Worm (Caenorhabditis elegans) whole organism, young adult: ENCODE data around the gene C54E10.11.
A peak's percentile ranks its signal among the peaks of the same experiment; 100 is the strongest.

Source experiments
- F10E7.11 ChIP-seq: sonication (generic microtip); optimal IDR thresholded peaks from 2 replicates; lab custom pipeline; 2017; ENCODE audit warnings: mild to moderate bottlenecking, missing genetic modification characterization, moderate library complexity, missing compliant biosample characterization
- F49E8.2 ChIP-seq: sonication (generic microtip); optimal IDR thresholded peaks from 3 replicates; lab custom pipeline; 2017; ENCODE audit warnings: missing genetic modification characterization, mild to moderate bottlenecking, missing compliant biosample characterization, antibody characterized with exemption, moderate library complexity; ENCODE audit not compliant: insufficient read depth
- F55B11.4 ChIP-seq: sonication (generic microtip); optimal IDR thresholded peaks from 2 replicates; lab custom pipeline; 2016; ENCODE audit warnings: missing compliant biosample characterization, missing genetic modification characterization, borderline replicate concordance; ENCODE audit not compliant: insufficient read depth
- T26A5.8 ChIP-seq: sonication (generic microtip); optimal IDR thresholded peaks from 2 replicates; lab custom pipeline; 2016; ENCODE audit warnings: missing genetic modification characterization, missing compliant biosample characterization
- Y53F4B.3 ChIP-seq: fragments of 200-800 bp; sonication (Bioruptor generic); IDR thresholded peaks from 2 replicates; pipeline ENCODE4 v1.3.6; 2022; ENCODE audit warnings: missing genetic modification reagents, missing genetic modification characterization, missing compliant biosample characterization
- Y53G8AR.9 ChIP-seq: fragments of 200-800 bp; sonication (Bioruptor generic); conservative IDR thresholded peaks from 2 replicates; pipeline ENCODE4 v1.3.6; 2022; ENCODE audit warnings: missing genetic modification reagents, missing genetic modification characterization, missing compliant biosample characterization
- aptf-3 ChIP-seq: fragments of 200-800 bp; sonication (Bioruptor generic); IDR thresholded peaks from 2 replicates; pipeline ENCODE4 v1.3.6; 2022; ENCODE audit warnings: missing genetic modification characterization, missing compliant biosample characterization
- atf-7 ChIP-seq: sonication (generic microtip); optimal IDR thresholded peaks from 2 replicates; lab custom pipeline; 2017; ENCODE audit warnings: mild to moderate bottlenecking, missing genetic modification characterization, missing compliant biosample characterization
- ccch-3 ChIP-seq: fragments of 200-800 bp; sonication (Bioruptor generic); optimal IDR thresholded peaks from 2 replicates; lab custom pipeline; 2018; ENCODE audit warnings: mild to moderate bottlenecking, missing genetic modification characterization, missing compliant biosample characterization
- ceh-40 ChIP-seq: fragments of 200-800 bp; sonication (Bioruptor generic); IDR thresholded peaks from 2 replicates; pipeline ENCODE4 v1.3.6; 2022; ENCODE audit warnings: missing genetic modification characterization, missing compliant biosample characterization
- ceh-79 ChIP-seq: sonication (generic microtip); optimal IDR thresholded peaks from 2 replicates; lab custom pipeline; 2017; ENCODE audit warnings: mild to moderate bottlenecking, missing genetic modification characterization, missing compliant biosample characterization
- egl-18 ChIP-seq: fragments of 200-800 bp; sonication (Bioruptor generic); IDR thresholded peaks from 2 replicates; pipeline ENCODE4 v1.3.6; 2022; ENCODE audit warnings: missing genetic modification reagents, missing genetic modification characterization, missing compliant biosample characterization
- fkh-3 ChIP-seq: sonication (generic microtip); optimal IDR thresholded peaks from 2 replicates; lab custom pipeline; 2016; ENCODE audit warnings: mild to moderate bottlenecking, missing genetic modification characterization, missing compliant biosample characterization
- gei-17 ChIP-seq: fragments of 200-800 bp; sonication (Bioruptor generic); optimal IDR thresholded peaks from 2 replicates; lab custom pipeline; 2018; ENCODE audit warnings: mild to moderate bottlenecking, missing genetic modification characterization, missing compliant biosample characterization
- hlh-12 ChIP-seq: sonication (generic microtip); optimal IDR thresholded peaks from 2 replicates; lab custom pipeline; 2016; ENCODE audit warnings: missing genetic modification characterization, missing compliant biosample characterization
- hlh-26 ChIP-seq: fragments of 200-800 bp; sonication (Bioruptor generic); conservative IDR thresholded peaks from 2 replicates; pipeline ENCODE4 v1.3.6; 2022; ENCODE audit warnings: missing genetic modification reagents, missing genetic modification characterization, missing compliant biosample characterization
- hmg-1.2 ChIP-seq: fragments of 200-800 bp; sonication (Bioruptor generic); IDR thresholded peaks from 2 replicates; pipeline ENCODE4 v1.3.6; 2022; ENCODE audit warnings: missing genetic modification reagents, missing genetic modification characterization, missing compliant biosample characterization
- hsf-1 ChIP-seq: fragments of 200-800 bp; sonication (Bioruptor generic); IDR thresholded peaks from 2 replicates; pipeline ENCODE4 v1.3.6; 2022; ENCODE audit warnings: missing genetic modification reagents, missing genetic modification characterization, missing compliant biosample characterization
- let-526 ChIP-seq: fragments of 200-800 bp; sonication (Bioruptor generic); IDR thresholded peaks from 2 replicates; pipeline ENCODE4 v1.3.6; 2022; ENCODE audit warnings: missing genetic modification reagents, missing genetic modification characterization, missing compliant biosample characterization
- lin-26 ChIP-seq: fragments of 200-800 bp; sonication (Bioruptor generic); IDR thresholded peaks from 2 replicates; pipeline ENCODE4 v1.3.6; 2022; ENCODE audit warnings: missing genetic modification reagents, missing genetic modification characterization, missing compliant biosample characterization
- lin-35 ChIP-seq, 3 experiments: fragments of 150-350 bp in 2 of 3; sonication (generic microtip) in 1 of 3; optimal IDR thresholded peaks; 2 replicates each; lab custom pipeline; 2014 to 2018; ENCODE audit warnings: missing biosample characterization in 3 of 3, missing genetic modification characterization in 3 of 3, missing genetic modification reagents in 3 of 3
- lin-54 ChIP-seq: fragments of 200-800 bp; sonication (Bioruptor generic); optimal IDR thresholded peaks from 2 replicates; lab custom pipeline; 2018; ENCODE audit warnings: mild to moderate bottlenecking, missing genetic modification characterization, missing compliant biosample characterization
- lir-1 ChIP-seq: fragments of 200-800 bp; sonication (Bioruptor generic); conservative IDR thresholded peaks from 2 replicates; pipeline ENCODE4 v1.3.6; 2022; ENCODE audit warnings: missing genetic modification reagents, missing genetic modification characterization, missing compliant biosample characterization
- lsl-1 ChIP-seq: fragments of 200-800 bp; sonication (Bioruptor generic); optimal IDR thresholded peaks from 2 replicates; lab custom pipeline; 2018; ENCODE audit warnings: mild to moderate bottlenecking, missing genetic modification characterization, moderate library complexity, missing compliant biosample characterization
- lsy-27 ChIP-seq: sonication (generic microtip); optimal IDR thresholded peaks from 2 replicates; lab custom pipeline; 2017; ENCODE audit warnings: missing genetic modification characterization, mild to moderate bottlenecking, missing compliant biosample characterization, antibody characterized with exemption, missing genotype, borderline replicate concordance; ENCODE audit not compliant: insufficient read depth
- madf-10 ChIP-seq: sonication (generic microtip); optimal IDR thresholded peaks from 2 replicates; lab custom pipeline; 2016; ENCODE audit warnings: mild to moderate bottlenecking, missing genetic modification characterization, missing compliant biosample characterization
- madf-3 ChIP-seq: fragments of 200-800 bp; sonication (Bioruptor generic); IDR thresholded peaks from 2 replicates; pipeline ENCODE4 v1.3.6; 2022; ENCODE audit warnings: missing genetic modification reagents, missing genetic modification characterization, missing compliant biosample characterization
- mcd-1 ChIP-seq: fragments of 200-800 bp; sonication (Bioruptor generic); IDR thresholded peaks from 2 replicates; pipeline ENCODE4 v1.3.6; 2022; ENCODE audit warnings: missing genetic modification reagents, missing genetic modification characterization, missing compliant biosample characterization
- mes-4 ChIP-seq: sonication (generic microtip); optimal IDR thresholded peaks from 2 replicates; lab custom pipeline; 2016; ENCODE audit warnings: missing genotype, missing genetic modification characterization, missing compliant biosample characterization
- nhr-80 ChIP-seq: sonication (generic microtip); optimal IDR thresholded peaks from 2 replicates; lab custom pipeline; 2016; ENCODE audit warnings: missing genetic modification characterization, missing compliant biosample characterization
- nhr-90 ChIP-seq: sonication (generic microtip); optimal IDR thresholded peaks from 2 replicates; lab custom pipeline; 2016; ENCODE audit warnings: missing genotype, mild to moderate bottlenecking, missing genetic modification characterization, missing compliant biosample characterization
- pbrm-1 ChIP-seq: fragments of 200-800 bp; sonication (Bioruptor generic); IDR thresholded peaks from 2 replicates; pipeline ENCODE4 v1.3.6; 2022; ENCODE audit warnings: missing genetic modification reagents, missing genetic modification characterization, missing compliant biosample characterization
- pha-4 ChIP-seq: fragments of 150-350 bp; sonication (generic microtip); optimal IDR thresholded peaks from 2 replicates; lab custom pipeline; 2014; ENCODE audit warnings: missing biosample characterization, missing genetic modification reagents, missing genetic modification characterization
- rcor-1 ChIP-seq: fragments of 200-800 bp; sonication (Bioruptor generic); IDR thresholded peaks from 2 replicates; pipeline ENCODE4 v1.3.6; 2022; ENCODE audit warnings: missing genetic modification reagents, missing genetic modification characterization, missing compliant biosample characterization
- repo-1 ChIP-seq: sonication (generic microtip); optimal IDR thresholded peaks from 2 replicates; lab custom pipeline; 2017; ENCODE audit warnings: mild to moderate bottlenecking, missing genetic modification characterization, missing compliant biosample characterization
- rpc-1 ChIP-seq, 2 experiments: fragments of 150-350 bp in 1 of 2; sonication (generic microtip) in 1 of 2; optimal IDR thresholded peaks; 2 replicates each; lab custom pipeline; 2014 to 2018; ENCODE audit warnings: missing biosample characterization in 1 of 2, missing genetic modification characterization in 1 of 2, missing genetic modification reagents in 1 of 2, missing genotype in 1 of 2
- sea-2 ChIP-seq: fragments of 200-800 bp; sonication (Bioruptor generic); IDR thresholded peaks from 2 replicates; pipeline ENCODE4 v1.3.6; 2022; ENCODE audit warnings: missing genetic modification characterization, missing compliant biosample characterization
- tbp1 ChIP-seq: fragments of 200-800 bp; sonication (Bioruptor generic); optimal IDR thresholded peaks from 2 replicates; lab custom pipeline; 2018; ENCODE audit warnings: mild to moderate bottlenecking, missing genetic modification characterization, missing compliant biosample characterization
- tlf-1 ChIP-seq: fragments of 200-800 bp; sonication (Bioruptor generic); optimal IDR thresholded peaks from 2 replicates; lab custom pipeline; 2018; ENCODE audit warnings: mild to moderate bottlenecking, missing genetic modification characterization, missing compliant biosample characterization
- ztf-18 ChIP-seq: sonication (generic microtip); optimal IDR thresholded peaks from 2 replicates; lab custom pipeline; 2016; ENCODE audit warnings: missing genotype, mild to moderate bottlenecking, missing genetic modification characterization, missing compliant biosample characterization

The C54E10.11 gene

ce11 chrV:18802077-18802476 is at the start of gene C54E10.11:
C54E10.11 (minus strand) TSS chrV:18802177.
- TF ChIP-seq T26A5.8 (no peak), gei-17 (GFP tag; lab: Kevin White, UChicago) (no peak), Y53F4B.3 (no peak), hlh-26 (GFP tag; lab: Robert Waterston, UW) (no peak), ccch-3 (no peak), sea-2 (no peak), madf-10 (tag; lab: Kevin White, UChicago) (no peak), mes-4 (tag; lab: Kevin White, UChicago) (no peak), nhr-80 (tag; lab: Kevin White, UChicago) (no peak), egl-18 (GFP tag; lab: Robert Waterston, UW) (no peak), Y53G8AR.9 (GFP tag; lab: Robert Waterston, UW) (no peak)

- TF ChIP-seq rpc-1 (optimal IDR thresholded peaks at IDR 0.05; lab: Kevin White, UChicago) (peak; percentile 14), rpc-1 (tag; optimal IDR thresholded peaks at IDR 0.05; lab: Kevin White, UChicago) (peak; percentile 58), ztf-18 (tag; lab: Kevin White, UChicago) (no peak), tbp1 (GFP tag; lab: Kevin White, UChicago) (peak; percentile 71)
Measured at ce11 chrV:18848578-18848977, 46.6 kb upstream of the C54E10.11 start.

- no peak for TF ChIP-seq lsl-1 (GFP tag; lab: Kevin White, UChicago)
- TF ChIP-seq T26A5.8, result no peak
- TF ChIP-seq hmg-1.2 (GFP tag; lab: Robert Waterston, UW), result no peak
- TF ChIP-seq F10E7.11 (tag; lab: Kevin White, UChicago), result no peak
- no peak for TF ChIP-seq hlh-26 (GFP tag; lab: Robert Waterston, UW)
- no peak for TF ChIP-seq F49E8.2 (tag; lab: Kevin White, UChicago)
- TF ChIP-seq lir-1, result no peak
- no peak for TF ChIP-seq ceh-40
- TF ChIP-seq pha-4 (tag; lab: Kevin White, UChicago), result no peak
- TF ChIP-seq lin-35 (GFP tag; optimal IDR thresholded peaks at IDR 0.05; lab: Kevin White, UChicago), result no peak
- no peak for TF ChIP-seq repo-1 (tag; lab: Kevin White, UChicago)
- no peak for TF ChIP-seq fkh-3 (tag; lab: Kevin White, UChicago)
- no peak for TF ChIP-seq mcd-1 (GFP tag; lab: Robert Waterston, UW)
- no peak for TF ChIP-seq nhr-90 (tag; lab: Kevin White, UChicago)
- no peak for TF ChIP-seq gei-17 (GFP tag; lab: Kevin White, UChicago)
- TF ChIP-seq F55B11.4, result no peak
- TF ChIP-seq aptf-3, result no peak
- no peak for TF ChIP-seq ccch-3
- TF ChIP-seq tlf-1, result no peak
Measured at ce11 chrV:18846480-18846879, 44.5 kb upstream of the C54E10.11 start, which contains the start of gene nhr-230. nhr-230 (plus strand) TSS chrV:18846780.

ce11 chrV:18842468-18842867 is 40.5 kb upstream of the C54E10.11 start:
- no peak for TF ChIP-seq pha-4 (tag; lab: Kevin White, UChicago)
- TF ChIP-seq pbrm-1 (GFP tag; lab: Robert Waterston, UW), result no peak
- no peak for TF ChIP-seq lin-26
- no peak for TF ChIP-seq hlh-12
- no peak for TF ChIP-seq lin-54 (GFP tag; lab: Kevin White, UChicago)
- no peak for TF ChIP-seq rcor-1 (GFP tag; lab: Robert Waterston, UW)
- no peak for TF ChIP-seq tbp1 (GFP tag; lab: Kevin White, UChicago)
- TF ChIP-seq lsy-27 (tag; lab: Kevin White, UChicago), result no peak
- no peak for TF ChIP-seq ceh-79 (tag; lab: Kevin White, UChicago)
- TF ChIP-seq hsf-1 (GFP tag; lab: Robert Waterston, UW), result no peak
- TF ChIP-seq madf-3 (GFP tag; lab: Robert Waterston, UW), result no peak
- TF ChIP-seq atf-7, result no peak
- no peak for TF ChIP-seq let-526 (GFP tag; lab: Robert Waterston, UW)
